Fruit fly (Drosophila melanogaster): ENCODE data around the gene Rheb.

The Rheb gene

dm6 chr3R:5601044-5601523 is 32.4 kb downstream of the Rheb start, which contains the start of the genes kra and SecS (continued):
- no peak for TF ChIP-seq H15 (GFP tag; IDR thresholded peaks at IDR 0.05)
- TF ChIP-seq CG8290 (GFP tag; optimal IDR thresholded peaks at IDR 0.05) = peak; percentile 48
- peak in 1 of 2 experiments; percentile 78 for TF ChIP-seq CG8290 (tag; optimal IDR thresholded peaks at IDR 0.05)
- TF ChIP-seq CG7271 (tag; optimal IDR thresholded peaks at IDR 0.05) = peak; percentile 10
- TF ChIP-seq cas (GFP tag; IDR thresholded peaks at IDR 0.05) = no peak
- peak; percentile 76 for TF ChIP-seq CG2120 (GFP tag; optimal IDR thresholded peaks at IDR 0.05)
- peak; percentile 69 for TF ChIP-seq CG13775 (GFP tag; optimal IDR thresholded peaks at IDR 0.05)
- TF ChIP-seq inv (GFP tag; IDR thresholded peaks at IDR 0.05; ENCODE audit: partially characterized antibody) = no peak
- TF ChIP-seq gt (GFP tag; IDR thresholded peaks at IDR 0.05) = no peak
- no peak for TF ChIP-seq GATAe (GFP tag; conservative IDR thresholded peaks at IDR 0.05)
- peak; percentile 71 for TF ChIP-seq CG4424 (GFP tag; optimal IDR thresholded peaks at IDR 0.05)
- no peak for TF ChIP-seq vnd (GFP tag; IDR thresholded peaks at IDR 0.05; ENCODE audit: partially characterized antibody)
- TF ChIP-seq CG6765 (GFP tag; optimal IDR thresholded peaks at IDR 0.05) = peak; percentile 41
- TF ChIP-seq CG13123 (GFP tag; optimal IDR thresholded peaks at IDR 0.05) = no peak
- no peak for TF ChIP-seq CG16863 (GFP tag; optimal IDR thresholded peaks at IDR 0.05)
- no peak for TF ChIP-seq org-1 (GFP tag; optimal IDR thresholded peaks at IDR 0.05)
- no peak for TF ChIP-seq lov (optimal IDR thresholded peaks at IDR 0.05)
- no peak for TF ChIP-seq lov (GFP tag; IDR thresholded peaks at IDR 0.05)
- TF ChIP-seq fd64A (GFP tag; optimal IDR thresholded peaks at IDR 0.05) = no peak
- peak; percentile 54 for TF ChIP-seq CG10209 (GFP tag; optimal IDR thresholded peaks at IDR 0.05)
- TF ChIP-seq CG4404 (GFP tag; IDR thresholded peaks at IDR 0.05) = no peak
- no peak for TF ChIP-seq CG3407 (GFP tag; optimal IDR thresholded peaks at IDR 0.05)
- TF ChIP-seq Jarid2 (GFP tag; optimal IDR thresholded peaks at IDR 0.05) = no peak
- TF ChIP-seq Med (GFP tag) = peak; percentile 89
- no peak for TF ChIP-seq Xrp1 (GFP tag; IDR thresholded peaks at IDR 0.05)
- peak in 1 of 2 experiments; percentile 53 for TF ChIP-seq bsh (GFP tag; optimal IDR thresholded peaks at IDR 0.05)
- peak; percentile 37 for TF ChIP-seq sug (tag; optimal IDR thresholded peaks at IDR 0.05)
- no peak for TF ChIP-seq zfh1 (GFP tag; IDR thresholded peaks at IDR 0.05)
- TF ChIP-seq Side (GFP tag; optimal IDR thresholded peaks at IDR 0.05) = peak; percentile 47
- TF ChIP-seq tx (GFP tag; optimal IDR thresholded peaks at IDR 0.05) = peak; percentile 20
- TF ChIP-seq CG18476 (GFP tag; optimal IDR thresholded peaks at IDR 0.05) = peak; percentile 52
- TF ChIP-seq CG9817 (tag; optimal IDR thresholded peaks at IDR 0.05) = peak; percentile 75
- no peak for TF ChIP-seq sob (GFP tag; IDR thresholded peaks at IDR 0.05)
- TF ChIP-seq Dad (GFP tag; optimal IDR thresholded peaks at IDR 0.05) = peak; percentile 53
- peak; percentile 43 for TF ChIP-seq CG3995 (GFP tag; optimal IDR thresholded peaks at IDR 0.05)
- TF ChIP-seq ind (GFP tag; optimal IDR thresholded peaks at IDR 0.05) = peak; percentile 65
- TF ChIP-seq ap (GFP tag; IDR thresholded peaks at IDR 0.05) = no peak
- TF ChIP-seq CG14050 (GFP tag; IDR thresholded peaks at IDR 0.05) = no peak
- peak; percentile 9 for TF ChIP-seq mirr (GFP tag; optimal IDR thresholded peaks at IDR 0.05)
- TF ChIP-seq lilli (GFP tag; optimal IDR thresholded peaks at IDR 0.05) = peak; percentile 73
- TF ChIP-seq insv (GFP tag; optimal IDR thresholded peaks at IDR 0.05) = peak in 1 of 2 experiments; percentile 44
- TF ChIP-seq Pdp1 (GFP tag; optimal IDR thresholded peaks at IDR 0.05) = peak; percentile 13 to 51
- TF ChIP-seq ken (GFP tag; IDR thresholded peaks at IDR 0.05) = no peak
- no peak for TF ChIP-seq gcm2 (GFP tag; optimal IDR thresholded peaks at IDR 0.05)
- TF ChIP-seq Fer3 (tag; optimal IDR thresholded peaks at IDR 0.05) = peak; percentile 57
- TF ChIP-seq CG31224 (GFP tag; IDR thresholded peaks at IDR 0.05) = no peak
- TF ChIP-seq CG32532 (GFP tag; IDR thresholded peaks at IDR 0.05) = no peak
- TF ChIP-seq CG3847 (GFP tag; IDR thresholded peaks at IDR 0.05) = no peak
- TF ChIP-seq nom (GFP tag; optimal IDR thresholded peaks at IDR 0.05) = peak; percentile 1
- TF ChIP-seq CG8281 (tag; optimal IDR thresholded peaks at IDR 0.05) = no peak
- TF ChIP-seq Ptx1 (GFP tag; IDR thresholded peaks at IDR 0.05) = no peak
- no peak for TF ChIP-seq seq (GFP tag; IDR thresholded peaks at IDR 0.05)
